Worm (Caenorhabditis elegans): ENCODE results near the gene F20D6.2.
A peak's percentile ranks its signal among the peaks of the same experiment; 100 is the strongest.

The F20D6.2 gene

DNA sequence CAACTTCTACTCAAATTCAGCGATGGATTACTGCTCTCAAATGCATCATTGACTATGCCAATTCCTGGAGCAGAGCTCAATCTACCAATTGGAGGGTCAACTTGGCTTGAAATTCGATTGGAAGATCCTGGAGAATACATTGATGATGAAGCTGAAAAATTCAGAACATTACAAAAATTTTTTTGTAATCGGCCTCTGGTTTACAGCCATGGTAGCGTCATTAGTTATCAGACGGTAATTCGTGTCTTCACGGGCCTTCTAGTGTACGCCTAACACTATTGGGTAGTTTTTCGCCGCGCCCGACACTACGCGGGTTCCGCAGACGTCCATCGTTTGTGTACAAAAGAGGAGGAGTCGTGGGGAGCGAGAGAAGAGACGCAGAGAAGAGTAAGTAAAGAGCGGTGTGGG lies 42.9 kb downstream of the F20D6.2 start (continued):
- TF ChIP-seq daf-19 (GFP tag; conservative IDR thresholded peaks at IDR 0.05) (peak; percentile 71; the same call in 1 of the 2 replicates), hmg-1.1 (GFP tag; IDR thresholded peaks at IDR 0.05) (peak; percentile 88), ces-1 (GFP tag; optimal IDR thresholded peaks at IDR 0.05) (peak; percentile 13), dmd-8 (GFP tag; IDR thresholded peaks at IDR 0.05) (no peak), ceh-82 (tag; optimal IDR thresholded peaks at IDR 0.05) (no peak), mes-2 (tag; optimal IDR thresholded peaks at IDR 0.05; ENCODE audit: poor library complexity, severe bottlenecking) (peak; percentile 90), mxl-3 (GFP tag; optimal IDR thresholded peaks at IDR 0.05) (peak; percentile 66), mdt-29 (GFP tag; IDR thresholded peaks at IDR 0.05) (peak; percentile 70), unc-130 (GFP tag; optimal IDR thresholded peaks at IDR 0.05) (peak; percentile 91), php-3 (GFP tag; IDR thresholded peaks at IDR 0.05) (peak; percentile 73), zip-2 (tag; optimal IDR thresholded peaks at IDR 0.05) (no peak), D1046.2 (GFP tag; IDR thresholded peaks at IDR 0.05) (no peak), lin-15B (tag; optimal IDR thresholded peaks at IDR 0.05) (no peak), nhr-76 (tag; optimal IDR thresholded peaks at IDR 0.05) (no peak), zag-1 (tag; optimal IDR thresholded peaks at IDR 0.05) (no peak), nhr-10 (tag; optimal IDR thresholded peaks at IDR 0.05) (peak; percentile 16), daf-8 (GFP tag; IDR thresholded peaks at IDR 0.05) (no peak), pha-4 (GFP tag; IDR thresholded peaks at IDR 0.05) (peak; percentile 86), pha-4 (tag; optimal IDR thresholded peaks at IDR 0.05) (no peak), Y105C5A.15 (GFP tag; IDR thresholded peaks at IDR 0.05) (no peak), daf-16 (GFP tag; optimal IDR thresholded peaks at IDR 0.05) (peak; percentile 65 to 88), daf-16 (tag; optimal IDR thresholded peaks at IDR 0.05) (peak; percentile 86), fos-1 (tag; optimal IDR thresholded peaks at IDR 0.05) (no peak), lim-7 (GFP tag; IDR thresholded peaks at IDR 0.05) (no peak), T26A8.4 (GFP tag; IDR thresholded peaks at IDR 0.05) (peak; percentile 91), jun-1 (tag; optimal IDR thresholded peaks at IDR 0.05) (no peak), tra-1 (GFP tag; IDR thresholded peaks at IDR 0.05) (peak; percentile 83), saeg-2 (GFP tag; IDR thresholded peaks at IDR 0.05) (0 out of 2 replicates have a peak, but pooled peaks have one; percentile 47), lin-39 (tag; optimal IDR thresholded peaks at IDR 0.05) (no peak), nhr-28 (tag; optimal IDR thresholded peaks at IDR 0.05) (peak; percentile 56), hif-1 (tag; optimal IDR thresholded peaks at IDR 0.05) (peak; percentile 12 to 30), lin-13 (GFP tag; optimal IDR thresholded peaks at IDR 0.05) (peak; percentile 78), ztf-11 (tag; optimal IDR thresholded peaks at IDR 0.05) (no peak), snpc-4 (tag; optimal IDR thresholded peaks at IDR 0.05) (peak; percentile 96), duxl-1 (tag; optimal IDR thresholded peaks at IDR 0.05; ENCODE audit: poor library complexity) (peak; percentile 92), spr-3 (GFP tag; optimal IDR thresholded peaks at IDR 0.05) (peak; percentile 68), Y48G9A.11 (GFP tag; IDR thresholded peaks at IDR 0.05) (peak; percentile 92), unc-62 (GFP tag; optimal IDR thresholded peaks at IDR 0.05 in 1 of 2) (peak in 1 of 2 experiments; percentile 90), unc-62 (tag; optimal IDR thresholded peaks at IDR 0.05) (no peak), ceh-28 (tag; optimal IDR thresholded peaks at IDR 0.05) (no peak), mep-1 (tag; optimal IDR thresholded peaks at IDR 0.05) (peak; percentile 93), pqm-1 (tag; optimal IDR thresholded peaks at IDR 0.05) (peak; percentile 8), dmd-9 (GFP tag; IDR thresholded peaks at IDR 0.05) (peak; percentile 74), attf-4 (tag; optimal IDR thresholded peaks at IDR 0.05) (no peak), set-16 (GFP tag; IDR thresholded peaks at IDR 0.05) (no peak), Y75B8A.6 (GFP tag; IDR thresholded peaks at IDR 0.05) (no peak), zip-11 (GFP tag; IDR thresholded peaks at IDR 0.05) (no peak), ctbp-1 (GFP tag; IDR thresholded peaks at IDR 0.05) (peak; percentile 66; the same call in 1 of the 2 replicates), sdz-12 (GFP tag; optimal IDR thresholded peaks at IDR 0.05) (no peak), skn-1 (tag; optimal IDR thresholded peaks at IDR 0.05) (no peak), nhr-111 (GFP tag; optimal IDR thresholded peaks at IDR 0.05) (peak; percentile 70), dpl-1 (GFP tag; optimal IDR thresholded peaks at IDR 0.05) (peak; percentile 53), ztf-7 (tag; optimal IDR thresholded peaks at IDR 0.05) (peak; percentile 4)
